Fruit fly (Drosophila melanogaster) whole organism, embryonic: Measurements from ENCODE around the gene Cpr11B.
A peak's percentile ranks its signal among the peaks of the same experiment; 100 is the strongest.

Experiments
- Antp ChIP-seq: fragments of 200-800 bp; sonication (Bioruptor generic); optimal IDR thresholded peaks from 3 replicates; lab custom pipeline; 2016; ENCODE audit warnings: missing biosample characterization, missing genetic modification characterization
- Awh ChIP-seq: fragments of 200-800 bp; sonication (Bioruptor generic); IDR thresholded peaks from 2 replicates; pipeline ENCODE4, ENCODE4 v1.3.6; 2022; ENCODE audit warnings: missing biosample characterization, missing genetic modification characterization
- Blimp-1 ChIP-seq: fragments of 200-800 bp; sonication (Bioruptor generic); optimal IDR thresholded peaks from 3 replicates; lab custom pipeline; 2018; ENCODE audit warnings: missing biosample characterization, missing genetic modification characterization, mild to moderate bottlenecking, moderate library complexity, missing genetic modification reagents
- CG10431 ChIP-seq: fragments of 200-800 bp; sonication (Bioruptor generic); optimal IDR thresholded peaks from 3 replicates; lab custom pipeline; 2018; ENCODE audit warnings: missing biosample characterization, mild to moderate bottlenecking, missing genetic modification characterization
- CG10462 ChIP-seq: fragments of 200-800 bp; sonication (Bioruptor generic); optimal IDR thresholded peaks from 2 replicates; lab custom pipeline; 2016; ENCODE audit warnings: missing biosample characterization, missing genetic modification characterization
- CG11085 ChIP-seq: fragments of 200-800 bp; sonication (Bioruptor generic); IDR thresholded peaks from 2 replicates; pipeline ENCODE4 v1.3.6; 2022; ENCODE audit warnings: missing biosample characterization, missing genetic modification characterization
- CG11695 ChIP-seq: fragments of 200-800 bp; sonication (Bioruptor generic); IDR thresholded peaks from 3 replicates; pipeline ENCODE4 v1.3.6; 2022; ENCODE audit warnings: missing biosample characterization, missing genetic modification characterization
- CG11723 ChIP-seq: fragments of 200-800 bp; sonication (Bioruptor generic); optimal IDR thresholded peaks from 2 replicates; lab custom pipeline; 2017; ENCODE audit warnings: missing biosample characterization, mild to moderate bottlenecking, missing genetic modification characterization
- CG13296 ChIP-seq: fragments of 200-800 bp; sonication (Bioruptor generic); optimal IDR thresholded peaks from 3 replicates; lab custom pipeline; 2018; ENCODE audit warnings: missing biosample characterization, mild to moderate bottlenecking, missing genetic modification characterization
- CG15479 ChIP-seq: fragments of 200-800 bp; sonication (Bioruptor generic); optimal IDR thresholded peaks from 3 replicates; lab custom pipeline; 2019; ENCODE audit warnings: missing biosample characterization, mild to moderate bottlenecking, missing genetic modification characterization, moderate library complexity
- CG15514 ChIP-seq: fragments of 200-800 bp; sonication (Bioruptor generic); optimal IDR thresholded peaks from 3 replicates; lab custom pipeline; 2017; ENCODE audit warnings: missing biosample characterization, missing genetic modification characterization, mild to moderate bottlenecking, moderate library complexity, missing genetic modification reagents
- CG16863 ChIP-seq: fragments of 200-800 bp; sonication (Bioruptor generic); optimal IDR thresholded peaks from 3 replicates; lab custom pipeline; 2016; ENCODE audit warnings: missing biosample characterization, missing genetic modification characterization
- CG17912 ChIP-seq: fragments of 200-800 bp; sonication (Bioruptor generic); optimal IDR thresholded peaks from 2 replicates; lab custom pipeline; 2018; ENCODE audit warnings: missing biosample characterization, mild to moderate bottlenecking, missing genetic modification characterization
- CG2889 ChIP-seq: fragments of 200-800 bp; sonication (Bioruptor generic); IDR thresholded peaks from 3 replicates; pipeline ENCODE4 v1.3.6; 2022; ENCODE audit warnings: missing biosample characterization, missing genetic modification characterization
- CG30403 ChIP-seq: fragments of 200-800 bp; sonication (Bioruptor generic); optimal IDR thresholded peaks from 3 replicates; lab custom pipeline; 2016; ENCODE audit warnings: missing biosample characterization, missing genetic modification characterization
- CG4282 ChIP-seq: fragments of 200-800 bp; sonication (Bioruptor generic); optimal IDR thresholded peaks from 2 replicates; lab custom pipeline; 2016; ENCODE audit warnings: missing biosample characterization, missing genetic modification characterization
- CG4707 ChIP-seq: fragments of 200-800 bp; sonication (Bioruptor generic); optimal IDR thresholded peaks from 2 replicates; lab custom pipeline; 2018; ENCODE audit warnings: missing biosample characterization, mild to moderate bottlenecking, missing genetic modification characterization, moderate library complexity
- CG6683 ChIP-seq: fragments of 200-800 bp; sonication (Bioruptor generic); optimal IDR thresholded peaks from 2 replicates; lab custom pipeline; 2017; ENCODE audit warnings: missing biosample characterization, mild to moderate bottlenecking, missing genetic modification characterization, missing genetic modification reagents
- CG8765 ChIP-seq: fragments of 200-800 bp; sonication (Bioruptor generic); IDR thresholded peaks from 2 replicates; pipeline ENCODE4 v1.3.6; 2022; ENCODE audit warnings: missing biosample characterization, missing genetic modification characterization
- CG9437 ChIP-seq: fragments of 200-800 bp; sonication (Bioruptor generic); optimal IDR thresholded peaks from 2 replicates; lab custom pipeline; 2018; ENCODE audit warnings: missing biosample characterization, mild to moderate bottlenecking, missing genetic modification characterization
- D ChIP-seq, 2 experiments: fragments of 200-800 bp in 1 of 2; fragments of >200 bp in 1 of 2; sonication (Bioruptor generic) in 1 of 2; optimal IDR thresholded peaks; 2 replicates in 1 of 2; 3 replicates in 1 of 2; lab custom pipeline; 2017; ENCODE audit warnings: mild to moderate bottlenecking in 1 of 2, missing biosample characterization in 1 of 2, missing genetic modification characterization in 1 of 2, missing genetic modification reagents in 1 of 2
- Doc2 ChIP-seq: fragments of 200-800 bp; sonication (Bioruptor generic); IDR thresholded peaks from 2 replicates; pipeline ENCODE4 v1.3.6; 2022; ENCODE audit warnings: missing biosample characterization, missing genetic modification characterization
- Dref ChIP-seq: fragments of 200-800 bp; sonication (Bioruptor generic); IDR thresholded peaks from 2 replicates; pipeline ENCODE4 v1.3.6; 2022; ENCODE audit warnings: missing biosample characterization, missing genetic modification characterization
- Fer1 ChIP-seq: fragments of 200-800 bp; sonication (Bioruptor generic); optimal IDR thresholded peaks from 2 replicates; lab custom pipeline; 2017; ENCODE audit warnings: missing biosample characterization, mild to moderate bottlenecking, missing genetic modification characterization
- Fer2 ChIP-seq: fragments of 200-800 bp; sonication (Bioruptor generic); optimal IDR thresholded peaks from 2 replicates; lab custom pipeline; 2018; ENCODE audit warnings: missing biosample characterization, mild to moderate bottlenecking, missing genetic modification characterization, moderate library complexity
- GATAe ChIP-seq: fragments of 200-800 bp; sonication (Bioruptor generic); conservative IDR thresholded peaks from 2 replicates; pipeline ENCODE4 v1.3.6; 2022; ENCODE audit warnings: missing biosample characterization, missing genetic modification characterization
- Hr78 ChIP-seq, 2 experiments: fragments of 200-800 bp in 1 of 2; fragments of >200 bp in 1 of 2; sonication (Bioruptor generic) in 1 of 2; optimal IDR thresholded peaks; 2 replicates each; lab custom pipeline; 2017 to 2019; ENCODE audit warnings: missing biosample characterization in 2 of 2, missing genetic modification characterization in 2 of 2, mild to moderate bottlenecking in 1 of 2, moderate library complexity in 1 of 2
- Lim3 ChIP-seq: fragments of 200-800 bp; sonication (Bioruptor generic); IDR thresholded peaks from 2 replicates; pipeline ENCODE4 v1.3.6; 2022; ENCODE audit warnings: missing biosample characterization, missing genetic modification characterization
- Max ChIP-seq: fragments of 200-800 bp; sonication (Bioruptor generic); optimal IDR thresholded peaks from 2 replicates; lab custom pipeline; 2016; ENCODE audit warnings: missing biosample characterization, mild to moderate bottlenecking, missing genetic modification characterization
- NC2β ChIP-seq: fragments of 200-800 bp; sonication (Bioruptor generic); optimal IDR thresholded peaks from 2 replicates; lab custom pipeline; 2016; ENCODE audit warnings: missing biosample characterization, missing genetic modification characterization
- Opbp ChIP-seq: fragments of 200-800 bp; sonication (Bioruptor generic); IDR thresholded peaks from 3 replicates; pipeline ENCODE4 v1.3.6; 2022; ENCODE audit warnings: missing biosample characterization, missing genetic modification characterization; ENCODE audit not compliant: partially characterized antibody
- Ptx1 ChIP-seq: fragments of 200-800 bp; sonication (Bioruptor generic); IDR thresholded peaks from 2 replicates; pipeline ENCODE4 v1.3.6; 2022; ENCODE audit warnings: missing biosample characterization, missing genetic modification characterization
- ap ChIP-seq: fragments of 200-800 bp; sonication (Bioruptor generic); IDR thresholded peaks from 2 replicates; pipeline ENCODE4 v1.3.6; 2022; ENCODE audit warnings: missing biosample characterization, missing genetic modification characterization
- ash1 ChIP-seq: fragments of 200-800 bp; sonication (Bioruptor generic); optimal IDR thresholded peaks from 2 replicates; lab custom pipeline; 2018; ENCODE audit warnings: missing biosample characterization, mild to moderate bottlenecking, missing genetic modification characterization
- bowl ChIP-seq: fragments of 200-800 bp; sonication (Bioruptor generic); IDR thresholded peaks from 2 replicates; pipeline ENCODE4 v1.3.6; 2022; ENCODE audit warnings: missing biosample characterization, missing genetic modification characterization
- fru ChIP-seq: fragments of >200 bp; optimal IDR thresholded peaks from 2 replicates; lab custom pipeline; 2017
- ftz-f1 ChIP-seq: fragments of 200-800 bp; sonication (Bioruptor generic); optimal IDR thresholded peaks from 2 replicates; lab custom pipeline; 2016; ENCODE audit warnings: missing biosample characterization, missing genetic modification characterization
- gsb ChIP-seq: fragments of 200-800 bp; sonication (Bioruptor generic); IDR thresholded peaks from 2 replicates; pipeline ENCODE4 v1.3.6; 2022; ENCODE audit warnings: missing biosample characterization, missing genetic modification characterization
- h ChIP-seq: fragments of >200 bp; optimal IDR thresholded peaks from 2 replicates; lab custom pipeline; 2017
- ham ChIP-seq: fragments of 200-800 bp; sonication (Bioruptor generic); IDR thresholded peaks from 2 replicates; pipeline ENCODE4 v1.3.6; 2022; ENCODE audit warnings: missing biosample characterization, missing genetic modification characterization
- kay ChIP-seq: fragments of 200-800 bp; sonication (Bioruptor generic); optimal IDR thresholded peaks from 2 replicates; lab custom pipeline; 2016; ENCODE audit warnings: missing biosample characterization, missing genetic modification characterization
- p53 ChIP-seq: fragments of 200-800 bp; sonication (Bioruptor generic); optimal IDR thresholded peaks from 2 replicates; lab custom pipeline; 2016; ENCODE audit warnings: missing biosample characterization, missing genetic modification characterization
- phol ChIP-seq: fragments of 200-800 bp; sonication (Bioruptor generic); optimal IDR thresholded peaks from 3 replicates; lab custom pipeline; 2018; ENCODE audit warnings: missing biosample characterization, mild to moderate bottlenecking, missing genetic modification characterization, moderate library complexity
- prd ChIP-seq, 3 experiments: fragments of >200 bp in 2 of 3; fragments of 200-800 bp in 1 of 3; sonication (Bioruptor generic) in 1 of 3; optimal IDR thresholded peaks in 2 of 3; IDR thresholded peaks in 1 of 3; 2 replicates in 2 of 3; 3 replicates in 1 of 3; pipeline versions ENCODE4 v1.3.6 to Lab custom; 2017 to 2022; ENCODE audit warnings: missing biosample characterization in 1 of 3, missing genetic modification characterization in 1 of 3
- shn ChIP-seq: fragments of 200-800 bp; sonication (Bioruptor generic); optimal IDR thresholded peaks from 3 replicates; lab custom pipeline; 2016; ENCODE audit warnings: missing biosample characterization, missing genetic modification characterization
- tin ChIP-seq: fragments of 200-800 bp; sonication (Bioruptor generic); optimal IDR thresholded peaks from 3 replicates; lab custom pipeline; 2016; ENCODE audit warnings: missing biosample characterization, missing genetic modification characterization
- wdn ChIP-seq: fragments of 200-800 bp; sonication (Bioruptor generic); IDR thresholded peaks from 2 replicates; pipeline ENCODE4 v1.3.6; 2022; ENCODE audit warnings: missing biosample characterization, missing genetic modification characterization
- zfh1 ChIP-seq: fragments of 200-800 bp; sonication (Bioruptor generic); IDR thresholded peaks from 3 replicates; pipeline ENCODE4 v1.3.6; 2022; ENCODE audit warnings: missing biosample characterization, missing genetic modification characterization

Gene Cpr11B

dm6 chrX:12582984-12583869, 30.3 kb downstream of the Cpr11B start, which contains the start of gene Pits (continued):
- TF ChIP-seq Fer2 (tag; lab: Kevin White, UChicago) (no peak), ash1 (GFP tag; lab: Kevin White, UChicago) (peak; percentile 83), CG15479 (peak; percentile 39), fru (lab: Kevin White, UChicago) (no peak), Blimp-1 (GFP tag; lab: Kevin White, UChicago) (peak; percentile 4), Antp (GFP tag; lab: Kevin White, UChicago) (peak; percentile 52), Max (GFP tag; lab: Kevin White, UChicago) (peak; percentile 48), CG30403 (GFP tag; lab: Kevin White, UChicago) (peak; percentile 34), CG6683 (GFP tag; lab: Kevin White, UChicago) (no peak), wdn (GFP tag; lab: Robert Waterston, UW) (0 out of 2 replicates have a peak, but pooled peaks have one; percentile 22), Awh (GFP tag; lab: Robert Waterston, UW) (peak; percentile 32; the same call in 1 of the 2 replicates), Ptx1 (GFP tag; lab: Robert Waterston, UW) (peak; percentile 61), CG15514 (peak; percentile 79), Fer1 (GFP tag; lab: Kevin White, UChicago) (peak; percentile 63), phol (tag; lab: Kevin White, UChicago) (peak; percentile 63), gsb (no peak), h (no peak), CG2889 (GFP tag; lab: Robert Waterston, UW) (no peak), Doc2 (no peak), CG16863 (GFP tag; lab: Kevin White, UChicago) (no peak), shn (GFP tag; lab: Kevin White, UChicago) (peak; percentile 40), ftz-f1 (GFP tag; lab: Kevin White, UChicago) (peak; percentile 91), NC2β (GFP tag; lab: Kevin White, UChicago) (peak; percentile 49), CG4707 (GFP tag; lab: Kevin White, UChicago) (peak; percentile 63), Dref (GFP tag; lab: Robert Waterston, UW) (peak; percentile 42; the same call in 1 of the 2 replicates), Opbp (GFP tag; lab: Robert Waterston, UW) (peak; percentile 53; the same call in 2 of the 3 replicates), CG11085 (peak; percentile 66), zfh1 (peak; percentile 47; the same call in 2 of the 3 replicates), CG11723 (peak; percentile 15), D (optimal IDR thresholded peaks at IDR 0.05; lab: Kevin White, UChicago) (no peak), D (GFP tag; optimal IDR thresholded peaks at IDR 0.05; lab: Kevin White, UChicago) (no peak), kay (GFP tag; lab: Kevin White, UChicago) (no peak), ham (GFP tag; lab: Robert Waterston, UW) (no peak; the same call in 1 of the 2 replicates), bowl (GFP tag; lab: Robert Waterston, UW) (no peak), tin (peak; percentile 17), prd (optimal IDR thresholded peaks at IDR 0.05; lab: Kevin White, UChicago) (no peak), prd (GFP tag; IDR thresholded peaks at IDR 0.05; lab: Robert Waterston, UW) (peak; percentile 59), CG13296 (peak; percentile 55), CG10462 (GFP tag; lab: Kevin White, UChicago) (no peak), Hr78 (GFP tag; optimal IDR thresholded peaks at IDR 0.05; lab: Kevin White, UChicago) (no peak), CG4282 (peak; percentile 47), CG8765 (GFP tag; lab: Robert Waterston, UW) (no peak), GATAe (GFP tag; lab: Robert Waterston, UW) (no peak; the same call in 1 of the 2 replicates), ap (no peak), Lim3 (GFP tag; lab: Robert Waterston, UW) (no peak), CG10431 (GFP tag; lab: Kevin White, UChicago) (peak; percentile 97), p53 (GFP tag; lab: Kevin White, UChicago) (peak; percentile 76), CG9437 (GFP tag; lab: Kevin White, UChicago) (peak; percentile 24), CG11695 (GFP tag; lab: Robert Waterston, UW) (0 out of 3 replicates have a peak, but pooled peaks have one; percentile 7), CG17912 (GFP tag; lab: Kevin White, UChicago) (peak; percentile 68)
